Worm (Caenorhabditis elegans) whole organism, mixed stage, embryonic: ENCODE measurements around the gene T10F2.5.

Experiments
- M03D4.4 ChIP-seq: sonication (generic microtip); optimal IDR thresholded peaks from 2 replicates; lab custom pipeline; 2017; ENCODE audit warnings: mild to moderate bottlenecking, missing genetic modification characterization, missing compliant biosample characterization
- ceh-39 ChIP-seq: fragments of 150-350 bp; optimal IDR thresholded peaks from 2 replicates; lab custom pipeline; 2014; ENCODE audit warnings: missing biosample characterization, missing genetic modification characterization
- ceh-43 ChIP-seq: fragments of 200-800 bp; sonication (Bioruptor generic); optimal IDR thresholded peaks from 2 replicates; lab custom pipeline; 2018; ENCODE audit warnings: mild to moderate bottlenecking, missing genetic modification characterization, moderate library complexity, missing compliant biosample characterization
- ceh-83 ChIP-seq: fragments of 200-800 bp; sonication (Bioruptor generic); optimal IDR thresholded peaks from 2 replicates; lab custom pipeline; 2018; ENCODE audit warnings: mild to moderate bottlenecking, missing genetic modification characterization, missing compliant biosample characterization
- ces-1 ChIP-seq: fragments of 150-350 bp; optimal IDR thresholded peaks from 2 replicates; lab custom pipeline; 2014; ENCODE audit warnings: missing biosample characterization, missing genetic modification reagents, missing genetic modification characterization
- cnd-1 ChIP-seq: fragments of 200-800 bp; sonication (Bioruptor generic); optimal IDR thresholded peaks from 2 replicates; lab custom pipeline; 2018; ENCODE audit warnings: mild to moderate bottlenecking, missing genetic modification characterization, missing compliant biosample characterization
- elt-3 ChIP-seq: fragments of 150-350 bp; optimal IDR thresholded peaks from 2 replicates; lab custom pipeline; 2014; ENCODE audit warnings: missing biosample characterization, missing genetic modification characterization
- flh-1 ChIP-seq: fragments of 200-800 bp; sonication (Bioruptor generic); optimal IDR thresholded peaks from 2 replicates; lab custom pipeline; 2018; ENCODE audit warnings: mild to moderate bottlenecking, missing genetic modification characterization, moderate library complexity, missing compliant biosample characterization
- ham-2 ChIP-seq: fragments of 200-800 bp; sonication (Bioruptor generic); optimal IDR thresholded peaks from 2 replicates; lab custom pipeline; 2018; ENCODE audit warnings: mild to moderate bottlenecking, missing genetic modification characterization, missing compliant biosample characterization
- hlh-1 ChIP-seq: fragments of 150-350 bp; optimal IDR thresholded peaks from 2 replicates; lab custom pipeline; 2014; ENCODE audit warnings: missing biosample characterization, missing genetic modification reagents, missing genetic modification characterization
- lin-13 ChIP-seq: fragments of 150-350 bp; optimal IDR thresholded peaks from 2 replicates; lab custom pipeline; 2014; ENCODE audit warnings: missing biosample characterization, missing genetic modification characterization
- lsy-2 ChIP-seq: fragments of 150-350 bp; optimal IDR thresholded peaks from 2 replicates; lab custom pipeline; 2014; ENCODE audit warnings: missing biosample characterization, missing genetic modification characterization
- mab-5 ChIP-seq: fragments of 150-350 bp; optimal IDR thresholded peaks from 2 replicates; lab custom pipeline; 2014; ENCODE audit warnings: missing biosample characterization, missing genetic modification characterization
- mep-1 ChIP-seq: fragments of 150-350 bp; optimal IDR thresholded peaks from 2 replicates; lab custom pipeline; 2017; ENCODE audit warnings: missing biosample characterization, missing genetic modification reagents, missing genetic modification characterization, inconsistent platforms
- mls-2 ChIP-seq: sonication (generic microtip); optimal IDR thresholded peaks from 2 replicates; lab custom pipeline; 2016; ENCODE audit warnings: mild to moderate bottlenecking, missing genetic modification characterization, moderate library complexity, missing compliant biosample characterization
- nhr-12 ChIP-seq: fragments of 150-350 bp; optimal IDR thresholded peaks from 2 replicates; lab custom pipeline; 2014; ENCODE audit warnings: missing biosample characterization, missing genetic modification characterization
- nhr-237 ChIP-seq: fragments of 150-350 bp; optimal IDR thresholded peaks from 2 replicates; lab custom pipeline; 2014; ENCODE audit warnings: missing biosample characterization, missing genetic modification characterization
- nhr-76 ChIP-seq: sonication (generic microtip); optimal IDR thresholded peaks from 2 replicates; lab custom pipeline; 2017; ENCODE audit warnings: missing biosample characterization, missing genetic modification characterization
- pha-4 ChIP-seq: fragments of 150-350 bp; optimal IDR thresholded peaks from 2 replicates; lab custom pipeline; 2018; ENCODE audit warnings: missing biosample characterization, missing genetic modification reagents, missing genetic modification characterization
- sem-2 ChIP-seq: fragments of 200-800 bp; sonication (Bioruptor generic); optimal IDR thresholded peaks from 2 replicates; lab custom pipeline; 2018; ENCODE audit warnings: mild to moderate bottlenecking, missing genetic modification characterization, missing compliant biosample characterization
- snpc-4 ChIP-seq: fragments of 150-350 bp; optimal IDR thresholded peaks from 2 replicates; lab custom pipeline; 2014; ENCODE audit warnings: missing biosample characterization, missing genetic modification characterization
- tbx-8 ChIP-seq: fragments of 200-800 bp; sonication (Bioruptor generic); optimal IDR thresholded peaks from 2 replicates; lab custom pipeline; 2018; ENCODE audit warnings: mild to moderate bottlenecking, missing genetic modification characterization, moderate library complexity, missing compliant biosample characterization
- unc-39 ChIP-seq: fragments of 150-350 bp; optimal IDR thresholded peaks from 2 replicates; lab custom pipeline; 2014; ENCODE audit warnings: missing biosample characterization, missing genetic modification characterization
- unc-62 ChIP-seq: fragments of 150-350 bp; optimal IDR thresholded peaks from 2 replicates; lab custom pipeline; 2014; ENCODE audit warnings: missing biosample characterization, missing genetic modification reagents, missing genetic modification characterization
- zip-8 ChIP-seq: fragments of 150-350 bp; optimal IDR thresholded peaks from 2 replicates; lab custom pipeline; 2014; ENCODE audit warnings: missing biosample characterization, missing genetic modification characterization
- ztf-11 ChIP-seq: fragments of 150-350 bp; optimal IDR thresholded peaks from 2 replicates; lab custom pipeline; 2014; ENCODE audit warnings: missing biosample characterization, missing genetic modification characterization

Gene T10F2.5

ce11 chrIII:5201267-5201666 lies 41.9 kb upstream of the T10F2.5 start:
- TF ChIP-seq ceh-83 (no peak), lin-13 (tag; lab: Kevin White, UChicago) (no peak), mab-5 (tag; lab: Kevin White, UChicago) (no peak), elt-3 (tag; lab: Kevin White, UChicago) (no peak), sem-2 (GFP tag; lab: Kevin White, UChicago) (no peak), flh-1 (GFP tag; lab: Kevin White, UChicago) (no peak), ceh-43 (GFP tag; lab: Kevin White, UChicago) (no peak), tbx-8 (no peak), snpc-4 (tag; lab: Kevin White, UChicago) (no peak), zip-8 (tag; lab: Kevin White, UChicago) (no peak), nhr-237 (tag; lab: Kevin White, UChicago) (no peak), pha-4 (no peak), mls-2 (no peak), ham-2 (GFP tag; lab: Kevin White, UChicago) (no peak), nhr-12 (tag; lab: Kevin White, UChicago) (no peak), M03D4.4 (tag; lab: Kevin White, UChicago) (no peak)
- TF ChIP-seq, all 35 proteins: peak for 0

ce11 chrIII:5200349-5200748 lies 40.9 kb upstream of the T10F2.5 start:
- TF ChIP-seq pha-4, result no peak
- TF ChIP-seq ces-1 (GFP tag; lab: Kevin White, UChicago), result no peak
- TF ChIP-seq snpc-4 (tag; lab: Kevin White, UChicago), result no peak
- TF ChIP-seq elt-3 (tag; lab: Kevin White, UChicago), result no peak
- no peak for TF ChIP-seq ztf-11 (tag; lab: Kevin White, UChicago)
- TF ChIP-seq ceh-39 (tag; lab: Kevin White, UChicago), result no peak
- TF ChIP-seq flh-1 (GFP tag; lab: Kevin White, UChicago), result no peak
- no peak for TF ChIP-seq lsy-2 (tag; lab: Kevin White, UChicago)

- TF ChIP-seq cnd-1 (tag; lab: Kevin White, UChicago) (no peak), unc-62 (GFP tag; lab: Kevin White, UChicago) (no peak)
These were observed 40.2 kb upstream of the T10F2.5 start, which contains the start of gene emb-8 for ce11 chrIII:5199577-5199976. emb-8 (minus strand) TSS chrIII:5199677.

ce11 chrIII:5196298-5197045 lies 37.1 kb upstream of the T10F2.5 start:
- TF ChIP-seq mep-1 (tag; lab: Kevin White, UChicago) (peak; percentile 18), ham-2 (GFP tag; lab: Kevin White, UChicago) (no peak)
- TF ChIP-seq, all 35 proteins: peak for 1

ce11 chrIII:5195690-5196089 lies 36.3 kb upstream of the T10F2.5 start, which contains the start of gene moc-6:
moc-6 (plus strand) TSS chrIII:5195990.
- TF ChIP-seq mep-1 (tag; lab: Kevin White, UChicago) (no peak), sem-2 (GFP tag; lab: Kevin White, UChicago) (no peak), hlh-1 (no peak), nhr-76 (no peak), tbx-8 (no peak), nhr-12 (tag; lab: Kevin White, UChicago) (no peak), lsy-2 (tag; lab: Kevin White, UChicago) (no peak), ham-2 (GFP tag; lab: Kevin White, UChicago) (no peak)
- TF ChIP-seq, all 35 proteins: peak for 0

- TF ChIP-seq cnd-1 (tag; lab: Kevin White, UChicago) (no peak), lsy-2 (tag; lab: Kevin White, UChicago) (peak; percentile 42)
These were observed 33.9 kb upstream of the T10F2.5 start for ce11 chrIII:5193266-5193665.

- TF ChIP-seq ces-1 (GFP tag; lab: Kevin White, UChicago), result peak; percentile 68
- no peak for TF ChIP-seq mep-1 (tag; lab: Kevin White, UChicago)
- no peak for TF ChIP-seq unc-39 (tag; lab: Kevin White, UChicago)
- TF ChIP-seq lin-13 (tag; lab: Kevin White, UChicago), result no peak
These were observed 31.3 kb upstream of the T10F2.5 start, which contains the start of gene hira-1 for ce11 chrIII:5190671-5191174. hira-1 (plus strand) TSS chrIII:5191124.
